Worm (Caenorhabditis elegans) whole organism, L2 larva: ENCODE data around the gene F55G1.15.

Experiments used
- skn-1 ChIP-seq: sonication (generic microtip); optimal IDR thresholded peaks from 2 replicates; lab custom pipeline; 2017; ENCODE audit warnings: missing biosample characterization, missing genetic modification characterization
- unc-62 ChIP-seq: fragments of 150-350 bp; optimal IDR thresholded peaks from 2 replicates; lab custom pipeline; 2014; ENCODE audit warnings: missing biosample characterization, missing genetic modification reagents, missing genetic modification characterization

- TF ChIP-seq unc-62 (no peak), skn-1 (tag; lab: Kevin White, UChicago) (no peak)
Observed at ce11 chrIV:7474826-7475225, 26.4 kb downstream of the F55G1.15 start, which contains the start of gene slc-25A18.2.
